Worm (Caenorhabditis elegans): Measurements from ENCODE around the gene srsx-21.

ce11 chrV:9879404-9879803 is 41.6 kb downstream of the srsx-21 start, which contains the start of gene srab-26:
- TF ChIP-seq aly-2 (tag; optimal IDR thresholded peaks at IDR 0.05) (no peak), lin-39 (tag; optimal IDR thresholded peaks at IDR 0.05) (no peak), nhr-10 (tag; optimal IDR thresholded peaks at IDR 0.05) (no peak), lsy-2 (tag; optimal IDR thresholded peaks at IDR 0.05) (no peak), ama-1 (optimal IDR thresholded peaks at IDR 0.05) (no peak), snpc-4 (tag; optimal IDR thresholded peaks at IDR 0.05) (no peak), nhr-12 (tag; optimal IDR thresholded peaks at IDR 0.05) (no peak), fos-1 (tag; optimal IDR thresholded peaks at IDR 0.05) (no peak), R02D3.7 (tag; optimal IDR thresholded peaks at IDR 0.05) (no peak), nhr-237 (tag; optimal IDR thresholded peaks at IDR 0.05) (no peak), ceh-82 (tag; optimal IDR thresholded peaks at IDR 0.05) (no peak)

All from whole organism, L2 larva.